Fruit fly (Drosophila melanogaster) whole organism, wandering third instar larva: Measurements from ENCODE around the gene CG5390.

Source experiments
- Rel ChIP-seq, 2 experiments: fragments of 200-800 bp; sonication (Bioruptor generic) in 1 of 2; optimal IDR thresholded peaks; 2 replicates in 1 of 2; 3 replicates in 1 of 2; lab custom pipeline; 2016 to 2019; ENCODE audit warnings: mild to moderate bottlenecking in 2 of 2, missing biosample characterization in 2 of 2, missing genetic modification characterization in 2 of 2, moderate library complexity in 1 of 2
- brk ChIP-seq: fragments of 200-800 bp; sonication (Bioruptor generic); optimal IDR thresholded peaks from 2 replicates; lab custom pipeline; 2016; ENCODE audit warnings: missing biosample characterization, mild to moderate bottlenecking, missing genetic modification characterization
- fru ChIP-seq: fragments of 200-800 bp; sonication (Bioruptor generic); optimal IDR thresholded peaks from 3 replicates; lab custom pipeline; 2016; ENCODE audit warnings: missing biosample characterization, mild to moderate bottlenecking, missing genetic modification characterization

dm6 chr2L:10291276-10291675 lies 15.1 kb downstream of the CG5390 start:
- TF ChIP-seq brk (no peak), fru (GFP tag; lab: Kevin White, UChicago) (no peak), Rel (GFP tag; optimal IDR thresholded peaks at IDR 0.05; lab: Kevin White, UChicago) (no peak), Rel (tag; optimal IDR thresholded peaks at IDR 0.05; lab: Kevin White, UChicago) (no peak)
